Worm (Caenorhabditis elegans) whole organism, L4 larva: ENCODE results near the gene srx-44.

ENCODE experiments used
- ceh-82 ChIP-seq: sonication (generic microtip); optimal IDR thresholded peaks from 2 replicates; lab custom pipeline; 2017; ENCODE audit warnings: missing biosample characterization, missing genetic modification characterization
- daf-16 ChIP-seq, 3 experiments: sonication (generic microtip); optimal IDR thresholded peaks; 2 replicates each; lab custom pipeline; 2016 to 2017; ENCODE audit warnings: missing genetic modification characterization in 3 of 3, missing genetic modification reagents in 3 of 3, mild to moderate bottlenecking in 2 of 3, missing compliant biosample characterization in 2 of 3, missing biosample characterization in 1 of 3, moderate library complexity in 1 of 3
- dve-1 ChIP-seq: sonication (generic microtip); optimal IDR thresholded peaks from 2 replicates; lab custom pipeline; 2017; ENCODE audit warnings: antibody characterized with exemption, mild to moderate bottlenecking, missing genetic modification characterization, missing compliant biosample characterization; ENCODE audit not compliant: insufficient read depth
- lin-15B ChIP-seq: fragments of 150-350 bp; sonication (generic microtip); optimal IDR thresholded peaks from 3 replicates; lab custom pipeline; 2014; ENCODE audit warnings: missing biosample characterization, missing genetic modification characterization
- lin-39 ChIP-seq: fragments of 150-350 bp; optimal IDR thresholded peaks from 2 replicates; lab custom pipeline; 2014; ENCODE audit warnings: missing biosample characterization, missing genetic modification reagents, missing genetic modification characterization
- mdl-1 ChIP-seq, 2 experiments: fragments of 150-350 bp in 1 of 2; sonication (generic microtip) in 1 of 2; optimal IDR thresholded peaks; 2 replicates each; lab custom pipeline; 2014 to 2017; ENCODE audit warnings: missing biosample characterization in 2 of 2, missing genetic modification characterization in 2 of 2
- nhr-77 ChIP-seq: fragments of 150-350 bp; optimal IDR thresholded peaks from 2 replicates; lab custom pipeline; 2014; ENCODE audit warnings: missing biosample characterization, missing genetic modification characterization
- unc-39 ChIP-seq: sonication (generic microtip); optimal IDR thresholded peaks from 2 replicates; lab custom pipeline; 2017; ENCODE audit warnings: missing biosample characterization, missing genetic modification characterization
- unc-62 ChIP-seq, 3 experiments: fragments of 150-350 bp in 1 of 3; sonication (generic microtip); optimal IDR thresholded peaks in 2 of 3; peaks in 1 of 3; 1 replicate in 1 of 3; 2 replicates in 2 of 3; lab custom pipeline; 2014 to 2017; ENCODE audit warnings: missing biosample characterization in 3 of 3, missing genetic modification characterization in 3 of 3, missing genetic modification reagents in 3 of 3, missing genotype in 1 of 3

DNA sequence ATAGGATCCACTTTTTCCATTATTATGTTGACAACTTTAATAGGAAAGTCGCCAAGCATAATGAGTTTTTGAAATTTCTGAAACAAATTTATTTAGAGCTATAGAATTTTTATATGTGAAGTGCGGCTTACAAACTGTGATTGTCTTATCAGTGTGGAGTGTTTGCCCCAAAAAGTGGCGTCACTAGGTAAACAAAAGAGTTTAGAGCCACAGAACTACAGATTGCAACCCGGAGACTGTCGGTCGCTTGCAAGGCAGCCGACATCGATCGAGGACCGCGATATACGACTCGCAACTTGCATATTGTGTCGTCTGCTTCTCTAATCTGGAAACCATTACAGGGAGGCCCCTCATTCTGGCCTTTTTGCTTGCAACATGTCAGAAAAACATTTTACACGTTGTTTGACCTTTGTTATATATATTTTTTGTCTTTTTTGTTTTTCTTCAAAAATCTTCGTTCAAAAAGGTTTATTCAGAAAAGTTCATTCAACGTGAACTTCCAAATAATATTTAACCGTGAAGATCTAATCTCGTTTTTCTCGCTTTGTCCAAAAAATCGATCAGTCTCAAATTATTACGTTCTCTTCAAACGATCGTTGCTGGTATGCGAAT lies 37.3 kb upstream of the srx-44 start, which contains the start of the genes fbxa-99 and F36G9.13:
- TF ChIP-seq dve-1 (tag; lab: Kevin White, UChicago) (no peak), daf-16 (GFP tag; optimal IDR thresholded peaks at IDR 0.05; lab: Kevin White, UChicago) (no peak), daf-16 (tag; optimal IDR thresholded peaks at IDR 0.05; lab: Kevin White, UChicago) (peak; percentile 72), nhr-77 (tag; lab: Kevin White, UChicago) (peak; percentile 21), mdl-1 (tag; optimal IDR thresholded peaks at IDR 0.05; lab: Kevin White, UChicago) (no peak), ceh-82 (tag; lab: Kevin White, UChicago) (no peak), unc-39 (tag; lab: Kevin White, UChicago) (no peak), lin-15B (tag; lab: Kevin White, UChicago) (no peak), unc-62 (GFP tag; optimal IDR thresholded peaks at IDR 0.05 in 1 of 2; lab: Kevin White, UChicago) (no peak), unc-62 (tag; optimal IDR thresholded peaks at IDR 0.05; lab: Kevin White, UChicago) (no peak), lin-39 (tag; lab: Kevin White, UChicago) (no peak)
